Worm (Caenorhabditis elegans) whole organism, L4/young adult: ENCODE data around the gene T20D3.14.

Experiments
- W03F9.2 ChIP-seq: fragments of 150-350 bp; optimal IDR thresholded peaks from 2 replicates; lab custom pipeline; 2014; ENCODE audit warnings: missing biosample characterization, missing genetic modification characterization
- dao-5 ChIP-seq: sonication (generic microtip); optimal IDR thresholded peaks from 2 replicates; lab custom pipeline; 2016; ENCODE audit warnings: missing genotype, missing genetic modification characterization, moderate library complexity, missing compliant biosample characterization
- him-1 ChIP-seq: sonication (generic microtip); optimal IDR thresholded peaks from 2 replicates; lab custom pipeline; 2016; ENCODE audit warnings: missing genotype, missing genetic modification reagents, missing genetic modification characterization, missing compliant biosample characterization

DNA sequence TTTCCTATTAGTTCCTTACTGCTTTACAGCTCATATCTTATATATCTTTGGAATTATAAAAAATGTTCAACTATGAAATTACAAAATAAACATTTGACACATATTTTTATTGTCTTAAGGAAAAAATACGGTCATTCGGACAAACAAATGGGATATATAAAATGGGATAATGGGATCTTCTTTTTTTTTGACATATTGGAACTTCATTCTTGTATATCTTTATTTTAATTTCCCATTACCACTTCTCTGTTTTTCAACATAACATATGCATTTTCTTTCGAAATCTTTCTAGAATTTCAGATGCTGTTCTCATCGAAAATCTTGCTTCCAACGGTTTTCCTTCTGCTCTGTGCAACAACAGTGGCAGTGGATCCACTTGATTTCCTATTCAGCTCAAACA is 49.1 kb upstream of the T20D3.14 start, which contains the start of gene C10C5.7:
- no peak for TF ChIP-seq dao-5 (tag; lab: Kevin White, UChicago)
- no peak for TF ChIP-seq W03F9.2 (tag; lab: Kevin White, UChicago)
- TF ChIP-seq him-1 = no peak
